Worm (Caenorhabditis elegans) whole organism, L1 larva: Measurements from ENCODE around the gene dhs-30.

Source experiments
- C04F5.9 ChIP-seq: sonication (generic microtip); optimal IDR thresholded peaks from 2 replicates; lab custom pipeline; 2016; ENCODE audit warnings: missing genetic modification characterization, missing compliant biosample characterization
- C16A3.4 ChIP-seq: fragments of 150-350 bp; optimal IDR thresholded peaks from 2 replicates; lab custom pipeline; 2014; ENCODE audit warnings: missing biosample characterization, missing genetic modification characterization
- C34B4.2 ChIP-seq: sonication (generic microtip); optimal IDR thresholded peaks from 2 replicates; lab custom pipeline; 2017; ENCODE audit warnings: mild to moderate bottlenecking, missing genetic modification characterization, missing compliant biosample characterization
- F16B12.6 ChIP-seq: fragments of 150-350 bp; optimal IDR thresholded peaks from 2 replicates; lab custom pipeline; 2014; ENCODE audit warnings: missing biosample characterization, missing genetic modification characterization
- aly-2 ChIP-seq: fragments of 150-350 bp; optimal IDR thresholded peaks from 2 replicates; lab custom pipeline; 2014; ENCODE audit warnings: missing biosample characterization, missing genetic modification characterization
- ama-1 ChIP-seq: fragments of 150-350 bp; optimal IDR thresholded peaks from 2 replicates; lab custom pipeline; 2014
- blmp-1 ChIP-seq: fragments of 150-350 bp; optimal IDR thresholded peaks from 2 replicates; lab custom pipeline; 2014; ENCODE audit warnings: missing biosample characterization, missing genetic modification characterization
- ceh-8 ChIP-seq: fragments of 200-800 bp; sonication (Bioruptor generic); optimal IDR thresholded peaks from 2 replicates; lab custom pipeline; 2018; ENCODE audit warnings: mild to moderate bottlenecking, missing genetic modification characterization, moderate library complexity, missing compliant biosample characterization
- ceh-88 ChIP-seq: fragments of 200-800 bp; sonication (Bioruptor generic); IDR thresholded peaks from 2 replicates; pipeline ENCODE4 v1.3.6; 2022; ENCODE audit warnings: missing genetic modification characterization, missing compliant biosample characterization
- ceh-90 ChIP-seq: sonication (generic microtip); optimal IDR thresholded peaks from 2 replicates; lab custom pipeline; 2016; ENCODE audit warnings: missing genetic modification characterization, missing compliant biosample characterization
- ces-1 ChIP-seq: fragments of 150-350 bp; optimal IDR thresholded peaks from 2 replicates; lab custom pipeline; 2014; ENCODE audit warnings: missing biosample characterization, missing genetic modification reagents, missing genetic modification characterization
- dpl-1 ChIP-seq, 3 experiments: fragments of 150-350 bp in 2 of 3; sonication (generic microtip) in 1 of 3; optimal IDR thresholded peaks; 2 replicates each; lab custom pipeline; 2014 to 2017; ENCODE audit warnings: missing biosample characterization in 3 of 3, missing genetic modification characterization in 3 of 3, missing genetic modification reagents in 3 of 3
- dsc-1 ChIP-seq: sonication (generic microtip); optimal IDR thresholded peaks from 2 replicates; lab custom pipeline; 2016; ENCODE audit warnings: mild to moderate bottlenecking, missing genetic modification characterization, missing compliant biosample characterization
- efl-1 ChIP-seq, 4 experiments: fragments of 150-350 bp; optimal IDR thresholded peaks in 3 of 4; peaks in 1 of 4; 1 replicate in 1 of 4; 2 replicates in 3 of 4; lab custom pipeline; 2014; ENCODE audit warnings: missing biosample characterization in 2 of 4, missing genetic modification characterization in 2 of 4, missing genetic modification reagents in 2 of 4
- efl-3 ChIP-seq: fragments of 200-800 bp; sonication (Bioruptor generic); optimal IDR thresholded peaks from 2 replicates; lab custom pipeline; 2018; ENCODE audit warnings: mild to moderate bottlenecking, missing genetic modification characterization, missing compliant biosample characterization
- egl-27 ChIP-seq, 2 experiments: fragments of 150-350 bp in 1 of 2; sonication (generic microtip); optimal IDR thresholded peaks; 3 replicates each; lab custom pipeline; 2017 to 2018; ENCODE audit warnings: missing biosample characterization in 2 of 2, missing genetic modification characterization in 2 of 2, missing genetic modification reagents in 2 of 2
- elt-2 ChIP-seq: sonication (generic microtip); optimal IDR thresholded peaks from 2 replicates; lab custom pipeline; 2016; ENCODE audit warnings: missing genetic modification characterization, mild to moderate bottlenecking, inconsistent platforms, missing compliant biosample characterization, missing genetic modification reagents
- fkh-4 ChIP-seq: sonication (generic microtip); optimal IDR thresholded peaks from 2 replicates; lab custom pipeline; 2016; ENCODE audit warnings: missing compliant biosample characterization, missing genetic modification characterization, borderline replicate concordance
- fkh-8 ChIP-seq: sonication (generic microtip); optimal IDR thresholded peaks from 2 replicates; lab custom pipeline; 2016; ENCODE audit warnings: mild to moderate bottlenecking, missing genetic modification characterization, missing compliant biosample characterization
- fos-1 ChIP-seq: fragments of 150-350 bp; optimal IDR thresholded peaks from 2 replicates; lab custom pipeline; 2014; ENCODE audit warnings: missing biosample characterization, missing genetic modification characterization
- grh-1 ChIP-seq: fragments of 200-800 bp; sonication (Bioruptor generic); IDR thresholded peaks from 2 replicates; pipeline ENCODE4 v1.3.6; 2022; ENCODE audit warnings: missing genetic modification reagents, missing genetic modification characterization, missing compliant biosample characterization
- irx-1 ChIP-seq: sonication (generic microtip); optimal IDR thresholded peaks from 2 replicates; lab custom pipeline; 2016; ENCODE audit warnings: missing genetic modification characterization, missing compliant biosample characterization
- lin-13 ChIP-seq: fragments of 150-350 bp; optimal IDR thresholded peaks from 2 replicates; lab custom pipeline; 2014; ENCODE audit warnings: missing biosample characterization, missing genetic modification reagents, missing genetic modification characterization
- lin-14 ChIP-seq: fragments of 200-800 bp; sonication (Bioruptor generic); optimal IDR thresholded peaks from 2 replicates; lab custom pipeline; 2018; ENCODE audit warnings: mild to moderate bottlenecking, missing genetic modification characterization, moderate library complexity, missing compliant biosample characterization
- lin-15B ChIP-seq: fragments of 150-350 bp; sonication (generic microtip); optimal IDR thresholded peaks from 3 replicates; lab custom pipeline; 2014; ENCODE audit warnings: missing biosample characterization, missing genetic modification characterization
- lin-35 ChIP-seq, 2 experiments: fragments of 150-350 bp; optimal IDR thresholded peaks; 2 replicates each; lab custom pipeline; 2014; ENCODE audit warnings: missing biosample characterization in 2 of 2, missing genetic modification characterization in 2 of 2, missing genetic modification reagents in 2 of 2
- lir-3 ChIP-seq: sonication (generic microtip); optimal IDR thresholded peaks from 2 replicates; lab custom pipeline; 2016; ENCODE audit warnings: mild to moderate bottlenecking, missing genetic modification characterization, moderate library complexity, missing compliant biosample characterization; ENCODE audit not compliant: poor library complexity
- lsy-2 ChIP-seq, 2 experiments: fragments of 150-350 bp; optimal IDR thresholded peaks; 2 replicates each; lab custom pipeline; 2014; ENCODE audit warnings: missing biosample characterization in 2 of 2, missing genetic modification characterization in 2 of 2
- mab-9 ChIP-seq: fragments of 200-800 bp; sonication (Bioruptor generic); IDR thresholded peaks from 2 replicates; pipeline ENCODE4 v1.3.6; 2022; ENCODE audit warnings: missing genetic modification reagents, missing genetic modification characterization, missing compliant biosample characterization
- mef-2 ChIP-seq: fragments of 150-350 bp; optimal IDR thresholded peaks from 2 replicates; lab custom pipeline; 2014; ENCODE audit warnings: missing biosample characterization, missing genetic modification characterization
- nhr-11 ChIP-seq: fragments of 150-350 bp; optimal IDR thresholded peaks from 2 replicates; lab custom pipeline; 2014; ENCODE audit warnings: missing biosample characterization, missing genetic modification characterization
- nhr-12 ChIP-seq: sonication (generic microtip); optimal IDR thresholded peaks from 2 replicates; lab custom pipeline; 2017; ENCODE audit warnings: missing biosample characterization, missing genetic modification characterization
- nhr-19 ChIP-seq: fragments of 200-800 bp; sonication (Bioruptor generic); conservative IDR thresholded peaks from 2 replicates; pipeline ENCODE4 v1.3.6; 2022; ENCODE audit warnings: missing genetic modification characterization, missing compliant biosample characterization
- nhr-237 ChIP-seq: fragments of 150-350 bp; optimal IDR thresholded peaks from 2 replicates; lab custom pipeline; 2014; ENCODE audit warnings: missing biosample characterization, missing genetic modification characterization
- nhr-28 ChIP-seq: fragments of 150-350 bp; optimal IDR thresholded peaks from 2 replicates; lab custom pipeline; 2014; ENCODE audit warnings: missing biosample characterization, missing genetic modification characterization
- nhr-47 ChIP-seq: sonication (generic microtip); optimal IDR thresholded peaks from 2 replicates; lab custom pipeline; 2016; ENCODE audit warnings: mild to moderate bottlenecking, missing genetic modification characterization, moderate library complexity, missing compliant biosample characterization
- nhr-71 ChIP-seq: sonication (generic microtip); optimal IDR thresholded peaks from 2 replicates; lab custom pipeline; 2016; ENCODE audit warnings: mild to moderate bottlenecking, missing genetic modification characterization, moderate library complexity, missing compliant biosample characterization
- nhr-84 ChIP-seq: sonication (generic microtip); optimal IDR thresholded peaks from 2 replicates; lab custom pipeline; 2017; ENCODE audit warnings: missing biosample characterization, missing genetic modification characterization
- nhr-85 ChIP-seq: sonication (generic microtip); peaks from one replicate; lab custom pipeline; 2016; ENCODE audit warnings: missing genetic modification characterization, inconsistent platforms, missing compliant biosample characterization
- nhr-90 ChIP-seq: sonication (generic microtip); optimal IDR thresholded peaks from 2 replicates; lab custom pipeline; 2016; ENCODE audit warnings: mild to moderate bottlenecking, missing genetic modification characterization, missing compliant biosample characterization; ENCODE audit not compliant: poor library complexity
- pqm-1 ChIP-seq: sonication (generic microtip); optimal IDR thresholded peaks from 3 replicates; lab custom pipeline; 2017; ENCODE audit warnings: missing biosample characterization, missing genetic modification characterization
- skn-1 ChIP-seq: fragments of 150-350 bp; optimal IDR thresholded peaks from 2 replicates; lab custom pipeline; 2014; ENCODE audit warnings: missing biosample characterization, missing genetic modification characterization
- sox-4 ChIP-seq: sonication (generic microtip); optimal IDR thresholded peaks from 2 replicates; lab custom pipeline; 2016; ENCODE audit warnings: missing genetic modification characterization, missing compliant biosample characterization
- sptf-1 ChIP-seq: fragments of 150-350 bp; optimal IDR thresholded peaks from 2 replicates; lab custom pipeline; 2014; ENCODE audit warnings: missing biosample characterization, missing genetic modification characterization
- sup-37 ChIP-seq: fragments of 200-800 bp; sonication (Bioruptor generic); optimal IDR thresholded peaks from 2 replicates; lab custom pipeline; 2018; ENCODE audit warnings: mild to moderate bottlenecking, missing genetic modification characterization, missing compliant biosample characterization
- swsn-7 ChIP-seq: sonication (generic microtip); optimal IDR thresholded peaks from 2 replicates; lab custom pipeline; 2016; ENCODE audit warnings: missing genetic modification characterization, missing compliant biosample characterization
- tbx-2 ChIP-seq: sonication (generic microtip); optimal IDR thresholded peaks from 2 replicates; lab custom pipeline; 2016; ENCODE audit warnings: missing genetic modification characterization, missing compliant biosample characterization
- tlp-1 ChIP-seq: fragments of 150-350 bp; optimal IDR thresholded peaks from 2 replicates; lab custom pipeline; 2014; ENCODE audit warnings: missing biosample characterization, missing genetic modification characterization
- unc-130 ChIP-seq: fragments of 150-350 bp; optimal IDR thresholded peaks from 2 replicates; lab custom pipeline; 2017; ENCODE audit warnings: missing biosample characterization, missing genetic modification characterization, inconsistent platforms
- unc-62 ChIP-seq: fragments of 150-350 bp; optimal IDR thresholded peaks from 2 replicates; lab custom pipeline; 2014; ENCODE audit warnings: missing biosample characterization, missing genetic modification reagents, missing genetic modification characterization
- unc-86 ChIP-seq: sonication (generic microtip); optimal IDR thresholded peaks from 2 replicates; lab custom pipeline; 2016; ENCODE audit warnings: missing genetic modification characterization, missing compliant biosample characterization
- unc-98 ChIP-seq: fragments of 200-800 bp; sonication (Bioruptor generic); IDR thresholded peaks from 2 replicates; pipeline ENCODE4 v1.3.6; 2022; ENCODE audit warnings: missing genetic modification characterization, missing compliant biosample characterization
- xbp-1 ChIP-seq: sonication (generic microtip); optimal IDR thresholded peaks from 2 replicates; lab custom pipeline; 2016; ENCODE audit warnings: missing genetic modification characterization, missing compliant biosample characterization
- ztf-11 ChIP-seq, 2 experiments: sonication (generic microtip); optimal IDR thresholded peaks; 2 replicates each; lab custom pipeline; 2016 to 2017; ENCODE audit warnings: missing genetic modification characterization in 2 of 2, missing biosample characterization in 1 of 2, missing compliant biosample characterization in 1 of 2

dhs-30 gene

ce11 chrX:17181220-17181619 is 54.4 kb downstream of the dhs-30 start (continued):
- TF ChIP-seq ztf-11 (tag; optimal IDR thresholded peaks at IDR 0.05; lab: Kevin White, UChicago) (no peak), nhr-11 (tag; lab: Kevin White, UChicago) (peak; percentile 78), unc-98 (GFP tag; lab: Robert Waterston, UW) (no peak), sptf-1 (tag; lab: Kevin White, UChicago) (no peak), lin-15B (tag; lab: Kevin White, UChicago) (no peak), lir-3 (tag; lab: Kevin White, UChicago) (peak; percentile 25), fos-1 (tag; lab: Kevin White, UChicago) (peak; percentile 69), C04F5.9 (tag; lab: Kevin White, UChicago) (no peak), ama-1 (lab: Kevin White, UChicago) (no peak), skn-1 (tag; lab: Kevin White, UChicago) (peak; percentile 77), unc-62 (GFP tag; lab: Kevin White, UChicago) (no peak), nhr-12 (tag; lab: Kevin White, UChicago) (no peak), fkh-4 (no peak), ceh-88 (GFP tag; lab: Robert Waterston, UW) (no peak; the same call in 1 of the 2 replicates), tlp-1 (no peak), nhr-237 (tag; lab: Kevin White, UChicago) (peak; percentile 68), F16B12.6 (tag; lab: Kevin White, UChicago) (no peak), nhr-90 (tag; lab: Kevin White, UChicago) (peak; percentile 75), nhr-19 (GFP tag; lab: Robert Waterston, UW) (peak; percentile 69), ceh-8 (GFP tag; lab: Kevin White, UChicago) (peak; percentile 52), tbx-2 (tag; lab: Kevin White, UChicago) (peak; percentile 61), unc-130 (tag; lab: Kevin White, UChicago) (peak; percentile 41), pqm-1 (tag; lab: Kevin White, UChicago) (no peak), blmp-1 (tag; lab: Kevin White, UChicago) (peak; percentile 14), lin-13 (GFP tag; lab: Kevin White, UChicago) (peak; percentile 57), sup-37 (no peak), irx-1 (peak; percentile 38), lin-14 (peak; percentile 81), dpl-1 (GFP tag; optimal IDR thresholded peaks at IDR 0.05; lab: Kevin White, UChicago) (peak in 1 of 3 experiments; percentile 23), fkh-8 (tag; lab: Kevin White, UChicago) (peak; percentile 53), ces-1 (no peak), lin-35 (GFP tag; optimal IDR thresholded peaks at IDR 0.05; lab: Kevin White, UChicago) (peak; percentile 32 to 77), nhr-84 (no peak), mab-9 (GFP tag; lab: Robert Waterston, UW) (no peak), lsy-2 (tag; optimal IDR thresholded peaks at IDR 0.05; lab: Kevin White, UChicago) (peak; percentile 57 to 69), aly-2 (no peak), elt-2 (peak; percentile 22), nhr-85 (tag; lab: Kevin White, UChicago) (peak; percentile 65), mef-2 (no peak), unc-86 (peak; percentile 54), grh-1 (GFP tag; lab: Robert Waterston, UW) (no peak), efl-1 (optimal IDR thresholded peaks at IDR 0.05; lab: Kevin White, UChicago) (peak; percentile 53 to 68), efl-1 (GFP tag; optimal IDR thresholded peaks at IDR 0.05 in 1 of 2; lab: Kevin White, UChicago) (peak; percentile 5 to 40), nhr-28 (tag; lab: Kevin White, UChicago) (no peak), sox-4 (tag; lab: Kevin White, UChicago) (peak; percentile 49), egl-27 (tag; optimal IDR thresholded peaks at IDR 0.05; lab: Kevin White, UChicago) (no peak), C34B4.2 (no peak), swsn-7 (tag; lab: Kevin White, UChicago) (peak; percentile 58), efl-3 (GFP tag; lab: Kevin White, UChicago) (no peak), C16A3.4 (tag; lab: Kevin White, UChicago) (peak; percentile 82), nhr-47 (tag; lab: Kevin White, UChicago) (peak; percentile 85), nhr-71 (tag; lab: Kevin White, UChicago) (peak; percentile 75), ceh-90 (no peak), xbp-1 (tag; lab: Kevin White, UChicago) (peak; percentile 51), dsc-1 (tag; lab: Kevin White, UChicago) (no peak)
